Worm (Caenorhabditis elegans): Measurements from ENCODE around the gene mob-1.

Gene mob-1

ce11 chrIV:11855900-11856660 lies 4.3 kb upstream of the mob-1 start, which contains the start of gene ech-2:
TSS of gene ech-2 (minus strand) at chrIV:11856351.
- TF ChIP-seq hlh-30 (tag; optimal IDR thresholded peaks at IDR 0.05; ENCODE audit: insufficient read depth), result peak; percentile 38
- peak in 1 of 2 experiments; percentile 23 for TF ChIP-seq unc-62 (GFP tag; optimal IDR thresholded peaks at IDR 0.05 in 1 of 2)
- TF ChIP-seq unc-62 (tag; optimal IDR thresholded peaks at IDR 0.05), result no peak
- TF ChIP-seq ces-1 (GFP tag; optimal IDR thresholded peaks at IDR 0.05), result no peak
- TF ChIP-seq nhr-76 (tag; optimal IDR thresholded peaks at IDR 0.05), result no peak
- TF ChIP-seq ztf-11 (tag; optimal IDR thresholded peaks at IDR 0.05), result no peak
- peak; percentile 29 for TF ChIP-seq mep-1 (tag; optimal IDR thresholded peaks at IDR 0.05)
- TF ChIP-seq dve-1 (tag; optimal IDR thresholded peaks at IDR 0.05; ENCODE audit: insufficient read depth), result peak; percentile 41
- no peak for TF ChIP-seq ceh-82 (tag; optimal IDR thresholded peaks at IDR 0.05)
- TF ChIP-seq Y48G9A.11 (GFP tag; IDR thresholded peaks at IDR 0.05), result no peak
- peak in 1 of 2 experiments; percentile 43 for TF ChIP-seq lsy-2 (tag; optimal IDR thresholded peaks at IDR 0.05)
- TF ChIP-seq ctbp-1 (GFP tag; IDR thresholded peaks at IDR 0.05), result no peak
- TF ChIP-seq madf-9 (GFP tag; conservative IDR thresholded peaks at IDR 0.05), result no peak
- no peak for TF ChIP-seq spr-1 (tag; optimal IDR thresholded peaks at IDR 0.05)
- TF ChIP-seq arid-1 (GFP tag; conservative IDR thresholded peaks at IDR 0.05), result no peak
- no peak for TF ChIP-seq Y105C5A.15 (GFP tag; IDR thresholded peaks at IDR 0.05)
- TF ChIP-seq lin-38 (GFP tag; IDR thresholded peaks at IDR 0.05), result peak; percentile 58
- peak; percentile 69 for TF ChIP-seq mes-2 (tag; optimal IDR thresholded peaks at IDR 0.05; ENCODE audit: poor library complexity, severe bottlenecking)
- TF ChIP-seq zip-11 (GFP tag; IDR thresholded peaks at IDR 0.05), result no peak
- peak; percentile 42 for TF ChIP-seq dpl-1 (GFP tag; optimal IDR thresholded peaks at IDR 0.05)
- no peak for TF ChIP-seq daf-16 (GFP tag; optimal IDR thresholded peaks at IDR 0.05)
- peak; percentile 53 for TF ChIP-seq daf-16 (tag; optimal IDR thresholded peaks at IDR 0.05)
- TF ChIP-seq ceh-44 (GFP tag; IDR thresholded peaks at IDR 0.05), result no peak
- no peak for TF ChIP-seq attf-4 (tag; optimal IDR thresholded peaks at IDR 0.05)
- TF ChIP-seq aha-1 (tag), result peak; percentile 94
- peak; percentile 2 for TF ChIP-seq rbr-2 (tag; optimal IDR thresholded peaks at IDR 0.05)
- TF ChIP-seq lin-1 (GFP tag; IDR thresholded peaks at IDR 0.05), result no peak

ce11 chrIV:11857159-11857565 lies 3.2 kb upstream of the mob-1 start:
- TF ChIP-seq mes-2 (tag; optimal IDR thresholded peaks at IDR 0.05; ENCODE audit: poor library complexity, severe bottlenecking) (peak; percentile 64), fkh-10 (GFP tag; optimal IDR thresholded peaks at IDR 0.05) (peak; percentile 83), madf-9 (GFP tag; conservative IDR thresholded peaks at IDR 0.05) (0 out of 2 replicates have a peak, but pooled peaks have one; percentile 46), lsy-2 (tag; optimal IDR thresholded peaks at IDR 0.05) (peak; percentile 55 to 79), pqm-1 (tag; optimal IDR thresholded peaks at IDR 0.05) (no peak), rbr-2 (tag; optimal IDR thresholded peaks at IDR 0.05) (peak; percentile 89), hlh-30 (tag; optimal IDR thresholded peaks at IDR 0.05; ENCODE audit: insufficient read depth) (peak; percentile 61), duxl-1 (tag; optimal IDR thresholded peaks at IDR 0.05; ENCODE audit: poor library complexity) (no peak), hlh-11 (tag; optimal IDR thresholded peaks at IDR 0.05) (peak; percentile 78), snpc-1.2 (GFP tag; IDR thresholded peaks at IDR 0.05) (no peak), dpl-1 (GFP tag; optimal IDR thresholded peaks at IDR 0.05) (peak; percentile 19), lin-29 (GFP tag; IDR thresholded peaks at IDR 0.05) (no peak), hmg-1.1 (GFP tag; IDR thresholded peaks at IDR 0.05) (peak; percentile 90), set-16 (GFP tag; IDR thresholded peaks at IDR 0.05) (peak; percentile 87), nhr-28 (tag; optimal IDR thresholded peaks at IDR 0.05) (peak; percentile 32), nhr-11 (tag; optimal IDR thresholded peaks at IDR 0.05) (peak; percentile 73), F37D6.2 (tag; optimal IDR thresholded peaks at IDR 0.05) (peak; percentile 71), ama-1 (optimal IDR thresholded peaks at IDR 0.05) (peak; percentile 67), ceh-44 (GFP tag; IDR thresholded peaks at IDR 0.05) (peak; percentile 51; the same call in 1 of the 2 replicates), mdl-1 (tag; optimal IDR thresholded peaks at IDR 0.05) (peak; percentile 29 to 54), nhr-6 (tag; optimal IDR thresholded peaks at IDR 0.05) (peak; percentile 24), tra-1 (GFP tag; IDR thresholded peaks at IDR 0.05) (0 out of 2 replicates have a peak, but pooled peaks have one; percentile 28), mdt-29 (GFP tag; IDR thresholded peaks at IDR 0.05) (no peak), nhr-77 (tag; optimal IDR thresholded peaks at IDR 0.05) (peak; percentile 22), lin-13 (GFP tag; optimal IDR thresholded peaks at IDR 0.05) (peak; percentile 58), lin-38 (GFP tag; IDR thresholded peaks at IDR 0.05) (peak; percentile 66), nhr-111 (GFP tag; optimal IDR thresholded peaks at IDR 0.05) (no peak), egl-43 (GFP tag; IDR thresholded peaks at IDR 0.05) (peak; percentile 69; the same call in 1 of the 2 replicates), spr-1 (tag; optimal IDR thresholded peaks at IDR 0.05) (peak; percentile 45), ztf-7 (tag; optimal IDR thresholded peaks at IDR 0.05) (no peak), nhr-76 (tag; optimal IDR thresholded peaks at IDR 0.05) (no peak)
